Worm (Caenorhabditis elegans): ENCODE results near the gene phf-31.

phf-31 gene

ce11 chrX:10637048-10637928 lies 44.5 kb upstream of the phf-31 start (continued):
- TF ChIP-seq let-526 (GFP tag; IDR thresholded peaks at IDR 0.05) (0 out of 2 replicates have a peak, but pooled peaks have one; percentile 4), ceh-91 (GFP tag; IDR thresholded peaks at IDR 0.05) (no peak), nhr-90 (tag; optimal IDR thresholded peaks at IDR 0.05) (peak; percentile 27), F22D6.2 (tag; optimal IDR thresholded peaks at IDR 0.05) (no peak), tbp1 (GFP tag; optimal IDR thresholded peaks at IDR 0.05) (peak; percentile 24), F23B12.7 (tag; optimal IDR thresholded peaks at IDR 0.05; ENCODE audit: insufficient read depth) (no peak), fkh-3 (tag; optimal IDR thresholded peaks at IDR 0.05) (no peak), mcd-1 (GFP tag; IDR thresholded peaks at IDR 0.05) (peak; percentile 60), C06A6.2 (GFP tag; conservative IDR thresholded peaks at IDR 0.05) (peak; percentile 41; the same call in 1 of the 2 replicates), let-607 (tag; optimal IDR thresholded peaks at IDR 0.05) (peak in 1 of 2 experiments; percentile 16), zim-3 (tag; optimal IDR thresholded peaks at IDR 0.05) (no peak), ets-4 (GFP tag; optimal IDR thresholded peaks at IDR 0.05) (peak; percentile 40), egrh-3 (GFP tag; IDR thresholded peaks at IDR 0.05) (peak; percentile 94), aptf-3 (GFP tag; IDR thresholded peaks at IDR 0.05) (no peak), ztf-18 (tag; optimal IDR thresholded peaks at IDR 0.05) (peak; percentile 51), T07F8.4 (tag; optimal IDR thresholded peaks at IDR 0.05) (no peak), F10E7.11 (tag; optimal IDR thresholded peaks at IDR 0.05) (no peak), unc-62 (GFP tag; optimal IDR thresholded peaks at IDR 0.05) (no peak), him-1 (tag; optimal IDR thresholded peaks at IDR 0.05) (no peak), ceh-27 (GFP tag; optimal IDR thresholded peaks at IDR 0.05) (peak; percentile 78), rcor-1 (GFP tag; IDR thresholded peaks at IDR 0.05) (peak; percentile 27; the same call in 1 of the 2 replicates)

DNA sequence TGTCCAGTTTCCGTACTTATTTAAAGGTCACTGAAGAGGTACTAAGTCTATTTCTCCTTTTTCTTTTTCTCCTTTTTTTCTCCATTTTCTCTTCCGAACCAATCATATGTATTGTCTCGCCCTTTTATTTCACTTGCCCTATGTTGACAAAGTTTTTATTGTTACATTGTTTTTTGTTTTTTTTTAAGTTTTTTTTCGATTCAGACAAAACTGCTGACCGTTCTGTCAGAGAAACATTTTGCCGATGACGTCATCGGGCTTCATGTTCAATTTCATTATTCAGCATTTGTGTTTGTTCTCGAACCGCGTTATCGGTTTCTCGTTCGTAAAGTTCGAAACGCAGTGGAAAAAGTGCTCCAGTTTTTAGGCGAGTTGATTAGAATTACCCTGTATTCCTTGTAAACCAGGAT lies 42.4 kb upstream of the phf-31 start:
- TF ChIP-seq mel-28 (tag; optimal IDR thresholded peaks at IDR 0.05; ENCODE audit: borderline replicate concordance): no peak
- no peak for TF ChIP-seq attf-6 (GFP tag; IDR thresholded peaks at IDR 0.05)
- no peak for TF ChIP-seq F22D6.2 (tag; optimal IDR thresholded peaks at IDR 0.05)
- no peak for TF ChIP-seq hlh-26 (GFP tag; conservative IDR thresholded peaks at IDR 0.05)
- no peak for TF ChIP-seq sea-2 (GFP tag; IDR thresholded peaks at IDR 0.05)
- peak; percentile 94 for TF ChIP-seq nhr-80 (tag; optimal IDR thresholded peaks at IDR 0.05)
- no peak for TF ChIP-seq snpc-1.1 (tag; optimal IDR thresholded peaks at IDR 0.05; ENCODE audit: insufficient read depth)
- peak; percentile 63 for TF ChIP-seq lin-40 (tag; optimal IDR thresholded peaks at IDR 0.05)
- 0 out of 2 replicates have a peak, but pooled peaks have one; percentile 40 for TF ChIP-seq dox-1 (GFP tag; IDR thresholded peaks at IDR 0.05)
- no peak for TF ChIP-seq cebp-2 (GFP tag; IDR thresholded peaks at IDR 0.05)
- no peak for TF ChIP-seq lsl-1 (GFP tag; optimal IDR thresholded peaks at IDR 0.05)
- no peak for TF ChIP-seq unc-62 (GFP tag; optimal IDR thresholded peaks at IDR 0.05)
- peak; percentile 8 for TF ChIP-seq tbp1 (GFP tag; optimal IDR thresholded peaks at IDR 0.05)
- TF ChIP-seq atf-7 (tag; optimal IDR thresholded peaks at IDR 0.05): peak; percentile 89
- TF ChIP-seq somi-1 (GFP tag; optimal IDR thresholded peaks at IDR 0.05): peak; percentile 41
- TF ChIP-seq nhr-120 (GFP tag; IDR thresholded peaks at IDR 0.05): no peak
- no peak for TF ChIP-seq F39B2.1 (GFP tag; IDR thresholded peaks at IDR 0.05)
- no peak for TF ChIP-seq attf-5 (GFP tag; optimal IDR thresholded peaks at IDR 0.05)
- TF ChIP-seq Y67H2A.10 (GFP tag; conservative IDR thresholded peaks at IDR 0.05): no peak
- no peak for TF ChIP-seq athp-1 (tag; optimal IDR thresholded peaks at IDR 0.05)
- TF ChIP-seq him-1 (tag; optimal IDR thresholded peaks at IDR 0.05): no peak
- TF ChIP-seq Y56A3A.18 (GFP tag; IDR thresholded peaks at IDR 0.05): no peak
- TF ChIP-seq ceh-40 (GFP tag; IDR thresholded peaks at IDR 0.05): no peak
- no peak for TF ChIP-seq T26A5.8 (tag; optimal IDR thresholded peaks at IDR 0.05)
- TF ChIP-seq sdz-38 (tag; optimal IDR thresholded peaks at IDR 0.05): no peak
- TF ChIP-seq rpc-1 (optimal IDR thresholded peaks at IDR 0.05): no peak
- TF ChIP-seq rpc-1 (tag; optimal IDR thresholded peaks at IDR 0.05): no peak
- no peak for TF ChIP-seq snpc-4 (GFP tag; optimal IDR thresholded peaks at IDR 0.05)
- peak in 1 of 4 experiments; percentile 19 for TF ChIP-seq snpc-4 (tag; optimal IDR thresholded peaks at IDR 0.05)
- no peak for TF ChIP-seq sptf-2 (GFP tag; optimal IDR thresholded peaks at IDR 0.05)

Measured in whole organism, young adult.